Fruit fly (Drosophila melanogaster): ENCODE data around the gene Afti.

The Afti gene

DNA sequence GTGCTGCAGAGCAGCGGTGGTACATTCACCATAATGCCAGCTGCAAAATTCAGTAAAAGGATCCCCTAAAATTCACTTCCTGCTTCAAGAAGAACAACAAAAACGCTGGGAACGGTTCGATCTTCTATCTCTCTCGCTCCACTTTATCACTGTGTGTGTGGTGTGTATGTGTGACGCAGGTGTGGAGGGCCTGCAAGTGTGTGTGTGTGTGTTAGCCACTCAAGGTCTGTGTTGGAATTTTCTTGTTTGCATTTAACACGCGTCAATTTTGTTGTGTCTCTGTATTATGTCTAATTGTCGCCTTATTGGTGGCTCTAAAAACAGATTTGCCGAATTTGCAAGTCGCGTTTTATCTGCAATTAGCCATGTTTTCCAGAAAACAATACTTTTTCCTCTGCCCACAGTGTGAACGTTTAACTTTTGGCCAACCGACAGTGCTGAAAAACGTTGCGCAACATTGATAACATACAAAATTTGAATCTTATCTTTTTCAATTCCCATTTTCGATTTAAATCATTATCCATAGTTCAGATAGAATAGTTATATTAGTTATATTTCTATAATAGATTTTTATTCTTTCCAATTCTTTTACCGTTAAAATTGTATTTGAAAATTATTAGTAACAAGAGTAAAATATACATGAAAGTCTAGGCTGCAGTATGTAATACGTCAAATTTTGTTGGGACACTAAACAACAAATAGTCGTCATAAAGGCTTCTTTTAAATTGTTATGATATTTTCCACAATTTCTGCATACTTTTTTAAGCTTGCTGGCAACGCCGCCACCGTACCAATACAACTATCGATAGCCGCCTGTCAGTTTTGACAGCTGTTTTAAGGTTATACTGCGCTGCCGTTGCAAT, at the start of gene Afti, which contains the start of gene ATPsynE (continued):
- TF ChIP-seq prd (optimal IDR thresholded peaks at IDR 0.05) (no peak), prd (GFP tag; IDR thresholded peaks at IDR 0.05) (peak; percentile 75; the same call in 2 of the 3 replicates), CG10267 (tag; optimal IDR thresholded peaks at IDR 0.05) (peak; percentile 93), CG31365 (tag; optimal IDR thresholded peaks at IDR 0.05) (no peak), CG2889 (GFP tag; IDR thresholded peaks at IDR 0.05) (peak; percentile 64), Asciz (GFP tag; optimal IDR thresholded peaks at IDR 0.05) (peak; percentile 51), abd-A (tag; optimal IDR thresholded peaks at IDR 0.05) (no peak), Ets65A (GFP tag) (peak; percentile 97), CG5180 (GFP tag; optimal IDR thresholded peaks at IDR 0.05) (no peak), CG6272 (GFP tag; IDR thresholded peaks at IDR 0.05) (peak; percentile 67), CG12219 (GFP tag; optimal IDR thresholded peaks at IDR 0.05) (peak; percentile 5), mam (GFP tag; optimal IDR thresholded peaks at IDR 0.05) (peak; percentile 75), ato (GFP tag; IDR thresholded peaks at IDR 0.05; ENCODE audit: partially characterized antibody) (peak; percentile 48; the same call in 1 of the 2 replicates), CG5953 (GFP tag; IDR thresholded peaks at IDR 0.05) (no peak), CG32532 (GFP tag; IDR thresholded peaks at IDR 0.05) (peak; percentile 84), Dfd (GFP tag; optimal IDR thresholded peaks at IDR 0.05) (no peak), zf30C (GFP tag; optimal IDR thresholded peaks at IDR 0.05) (no peak), Xrp1 (GFP tag; IDR thresholded peaks at IDR 0.05) (peak; percentile 65; the same call in 1 of the 2 replicates), Sox102F (GFP tag; optimal IDR thresholded peaks at IDR 0.05) (no peak), pros (GFP tag; optimal IDR thresholded peaks at IDR 0.05) (no peak), onecut (GFP tag; IDR thresholded peaks at IDR 0.05) (peak; percentile 45), Oaz (GFP tag; IDR thresholded peaks at IDR 0.05) (0 out of 2 replicates have a peak, but pooled peaks have one; percentile 11), CG12104 (GFP tag; optimal IDR thresholded peaks at IDR 0.05) (peak; percentile 60), CG12391 (tag; optimal IDR thresholded peaks at IDR 0.05) (peak; percentile 74), croc (GFP tag; conservative IDR thresholded peaks at IDR 0.05) (peak; percentile 56), peb (GFP tag; IDR thresholded peaks at IDR 0.05) (no peak), CG17186 (GFP tag; optimal IDR thresholded peaks at IDR 0.05) (peak; percentile 41), slbo (GFP tag; IDR thresholded peaks at IDR 0.05) (peak; percentile 87), CG10959 (GFP tag; IDR thresholded peaks at IDR 0.05) (no peak), CG8359 (GFP tag; optimal IDR thresholded peaks at IDR 0.05; ENCODE audit: borderline replicate concordance) (no peak), HLH4C (GFP tag; IDR thresholded peaks at IDR 0.05; ENCODE audit: partially characterized antibody) (peak; percentile 59), CG7987 (GFP tag; optimal IDR thresholded peaks at IDR 0.05) (peak; percentile 40), CG6854 (GFP tag; optimal IDR thresholded peaks at IDR 0.05) (no peak), pho (GFP tag; optimal IDR thresholded peaks at IDR 0.05) (peak; percentile 68), CG1529 (GFP tag; optimal IDR thresholded peaks at IDR 0.05) (no peak), Fer3 (tag; optimal IDR thresholded peaks at IDR 0.05) (peak; percentile 65), repo (GFP tag; optimal IDR thresholded peaks at IDR 0.05) (peak; percentile 21), CG11504 (tag; optimal IDR thresholded peaks at IDR 0.05) (no peak), MBD-R2 (GFP tag; IDR thresholded peaks at IDR 0.05) (peak; percentile 41), Scr (GFP tag; IDR thresholded peaks at IDR 0.05; ENCODE audit: partially characterized antibody) (peak; percentile 69), CG5245 (GFP tag; optimal IDR thresholded peaks at IDR 0.05) (peak; percentile 34), CG2199 (GFP tag; IDR thresholded peaks at IDR 0.05) (no peak), disco-r (GFP tag; optimal IDR thresholded peaks at IDR 0.05) (no peak), YL-1 (GFP tag; optimal IDR thresholded peaks at IDR 0.05) (peak; percentile 67), Mrtf (GFP tag; IDR thresholded peaks at IDR 0.05) (0 out of 3 replicates have a peak, but pooled peaks have one; percentile 60), CG11085 (GFP tag; IDR thresholded peaks at IDR 0.05) (peak; percentile 53), aop (GFP tag; IDR thresholded peaks at IDR 0.05) (0 out of 2 replicates have a peak, but pooled peaks have one; percentile 25), Bdp1 (GFP tag; optimal IDR thresholded peaks at IDR 0.05) (peak; percentile 56), CG17802 (tag; optimal IDR thresholded peaks at IDR 0.05) (peak; percentile 13)

All from whole organism, embryonic.